Worm (Caenorhabditis elegans): Measurements from ENCODE around the gene T07E3.4.

- TF ChIP-seq dox-1 (GFP tag; IDR thresholded peaks at IDR 0.05) (peak; percentile 47; the same call in 1 of the 2 replicates), ztf-6 (GFP tag; IDR thresholded peaks at IDR 0.05) (no peak), ccch-3 (GFP tag; optimal IDR thresholded peaks at IDR 0.05) (no peak), F33H1.4 (GFP tag; IDR thresholded peaks at IDR 0.05) (no peak), bed-1 (GFP tag; IDR thresholded peaks at IDR 0.05) (no peak), nfya-1 (tag; optimal IDR thresholded peaks at IDR 0.05; ENCODE audit: borderline replicate concordance, insufficient read depth) (no peak), nfya-2 (GFP tag; IDR thresholded peaks at IDR 0.05) (no peak), ztf-26 (tag; optimal IDR thresholded peaks at IDR 0.05) (peak; percentile 31), akir-1 (GFP tag; optimal IDR thresholded peaks at IDR 0.05) (no peak)
Measured at ce11 chrIII:6895166-6895565, 2.6 kb upstream of the T07E3.4 start.
